Worm (Caenorhabditis elegans): Measurements from ENCODE around the gene F22F7.4.

The F22F7.4 gene

ce11 chrV:2081269-2081668, 24.6 kb downstream of the F22F7.4 start:
- no peak for TF ChIP-seq unc-62 (GFP tag; optimal IDR thresholded peaks at IDR 0.05)

ce11 chrV:2076043-2076442, 29.8 kb downstream of the F22F7.4 start:
- no peak for TF ChIP-seq unc-62 (GFP tag; optimal IDR thresholded peaks at IDR 0.05)

ce11 chrV:2072807-2073206, 33.1 kb downstream of the F22F7.4 start, which contains the start of gene Y40B10A.9:
Gene Y40B10A.9, minus strand, starts transcription at chrV:2072907.
- TF ChIP-seq unc-62 (GFP tag; optimal IDR thresholded peaks at IDR 0.05): no peak

ce11 chrV:2068728-2069443, 37.0 kb downstream of the F22F7.4 start:
- TF ChIP-seq unc-62 (GFP tag; optimal IDR thresholded peaks at IDR 0.05): no peak

- TF ChIP-seq unc-62 (GFP tag; optimal IDR thresholded peaks at IDR 0.05): no peak
Measured at ce11 chrV:2067985-2068499, 37.8 kb downstream of the F22F7.4 start, which contains the start of gene lbp-9. Gene lbp-9, plus strand, starts transcription at chrV:2068449.

- no peak for TF ChIP-seq unc-62 (GFP tag; optimal IDR thresholded peaks at IDR 0.05)
Measured at ce11 chrV:2067419-2067818, 38.5 kb downstream of the F22F7.4 start.

- no peak for TF ChIP-seq unc-62 (GFP tag; optimal IDR thresholded peaks at IDR 0.05)
Measured at ce11 chrV:2066780-2067179, 39.1 kb downstream of the F22F7.4 start, which contains the start of gene nhr-86. Gene nhr-86, minus strand, starts transcription at chrV:2066850.

- no peak for TF ChIP-seq unc-62 (GFP tag; optimal IDR thresholded peaks at IDR 0.05)
Measured at ce11 chrV:2057324-2057723, 48.6 kb downstream of the F22F7.4 start, which contains the start of gene comt-3. Gene comt-3, plus strand, starts transcription at chrV:2057537.

- TF ChIP-seq unc-62 (GFP tag; optimal IDR thresholded peaks at IDR 0.05): no peak
Measured at ce11 chrV:2055765-2056504, 49.9 kb downstream of the F22F7.4 start.

- TF ChIP-seq unc-62 (GFP tag; optimal IDR thresholded peaks at IDR 0.05): no peak
Measured at ce11 chrV:2054254-2054653, 51.6 kb downstream of the F22F7.4 start.
